Fruit fly (Drosophila melanogaster) Kc167 (cell line): ENCODE measurements around the gene Sgs7.

Experiments used
- Myc ChIP-seq: fragments of >200 bp; optimal IDR thresholded peaks from 2 replicates; lab custom pipeline; 2017; ENCODE audit warnings: missing external identifiers
- Sin3A ChIP-seq: fragments of >200 bp; optimal IDR thresholded peaks from 2 replicates; lab custom pipeline; 2018; ENCODE audit warnings: missing external identifiers
- h ChIP-seq: fragments of >200 bp; optimal IDR thresholded peaks from 3 replicates; lab custom pipeline; 2018; ENCODE audit warnings: missing external identifiers
- insv ChIP-seq: fragments of >200 bp; optimal IDR thresholded peaks from 3 replicates; lab custom pipeline; 2018; ENCODE audit warnings: missing external identifiers
- psq ChIP-seq: fragments of >200 bp; optimal IDR thresholded peaks from 2 replicates; lab custom pipeline; 2017; ENCODE audit warnings: missing external identifiers
- ttk ChIP-seq: sonication (Bioruptor generic); optimal IDR thresholded peaks from 2 replicates; lab custom pipeline; 2017; ENCODE audit warnings: missing external identifiers

Sgs7 gene

dm6 chr3L:11488264-11488663, 21.4 kb upstream of the Sgs7 start:
- TF ChIP-seq insv (lab: Kevin White, UChicago) (no peak), ttk (lab: Kevin White, UChicago) (no peak), psq (lab: Kevin White, UChicago) (no peak), Sin3A (lab: Kevin White, UChicago) (no peak), Myc (lab: Kevin White, UChicago) (no peak), h (lab: Kevin White, UChicago) (no peak)

dm6 chr3L:11489489-11489888, 20.2 kb upstream of the Sgs7 start:
- no peak for TF ChIP-seq h (lab: Kevin White, UChicago)
- no peak for TF ChIP-seq Sin3A (lab: Kevin White, UChicago)
- TF ChIP-seq ttk (lab: Kevin White, UChicago) = no peak
- TF ChIP-seq psq (lab: Kevin White, UChicago) = no peak
- TF ChIP-seq insv (lab: Kevin White, UChicago) = no peak
- no peak for TF ChIP-seq Myc (lab: Kevin White, UChicago)

dm6 chr3L:11490539-11490938, 19.1 kb upstream of the Sgs7 start:
- TF ChIP-seq h (lab: Kevin White, UChicago) (no peak), Myc (lab: Kevin White, UChicago) (no peak), insv (lab: Kevin White, UChicago) (no peak), Sin3A (lab: Kevin White, UChicago) (no peak), ttk (lab: Kevin White, UChicago) (no peak), psq (lab: Kevin White, UChicago) (no peak)

DNA sequence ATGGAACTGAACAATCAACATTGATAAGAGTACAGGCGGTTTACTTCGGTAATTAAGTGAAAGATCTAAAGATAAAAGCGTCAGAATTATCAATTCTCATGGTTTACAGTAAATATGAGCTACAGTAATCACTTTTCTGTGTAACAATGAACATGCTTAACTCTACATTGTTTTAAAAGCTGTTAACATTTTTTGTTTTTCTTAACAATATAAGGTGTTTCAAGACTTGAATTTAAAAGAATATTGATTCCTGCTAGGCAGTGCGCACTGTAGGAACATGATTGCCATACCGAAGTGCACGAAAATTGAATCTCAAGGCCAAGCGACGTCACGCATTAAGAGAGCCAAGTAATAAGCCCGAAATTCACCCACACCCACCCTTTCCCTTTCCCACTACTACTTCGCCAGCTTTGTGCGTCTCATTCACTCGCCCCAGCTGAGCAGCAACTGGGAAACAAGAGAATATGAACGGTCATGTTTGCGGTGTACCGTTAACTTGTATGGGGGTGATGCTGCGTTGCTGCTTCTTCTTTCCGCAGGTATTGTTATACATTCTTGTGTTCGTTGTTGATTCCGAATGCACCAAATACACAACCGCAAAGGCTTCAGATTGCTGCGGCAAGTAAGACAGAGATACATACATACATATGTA, 18.3 kb upstream of the Sgs7 start:
- no peak for TF ChIP-seq ttk (lab: Kevin White, UChicago)
- TF ChIP-seq insv (lab: Kevin White, UChicago) = no peak
- no peak for TF ChIP-seq Sin3A (lab: Kevin White, UChicago)
- no peak for TF ChIP-seq h (lab: Kevin White, UChicago)
- no peak for TF ChIP-seq psq (lab: Kevin White, UChicago)
- no peak for TF ChIP-seq Myc (lab: Kevin White, UChicago)

DNA sequence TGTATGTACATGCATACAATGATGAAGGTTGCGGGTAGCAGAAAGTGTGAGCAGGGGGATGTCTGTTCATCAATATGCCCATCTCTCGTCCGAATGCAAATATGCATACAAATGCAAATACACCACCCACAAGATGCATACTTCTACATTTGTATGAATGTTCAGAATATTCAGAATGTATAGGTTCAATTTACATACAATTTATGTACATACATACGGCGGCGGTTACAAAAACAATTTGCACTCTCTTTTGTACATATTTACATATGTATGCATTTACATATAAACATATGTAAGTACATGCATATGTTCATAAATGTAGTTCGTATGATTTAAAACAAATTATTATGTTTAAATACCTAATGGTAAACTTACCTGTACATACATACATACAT, 17.8 kb upstream of the Sgs7 start:
- TF ChIP-seq insv (lab: Kevin White, UChicago) (no peak), ttk (lab: Kevin White, UChicago) (no peak), psq (lab: Kevin White, UChicago) (no peak), Sin3A (lab: Kevin White, UChicago) (no peak), Myc (lab: Kevin White, UChicago) (no peak), h (lab: Kevin White, UChicago) (no peak)

dm6 chr3L:11492457-11492856, 17.2 kb upstream of the Sgs7 start:
- no peak for TF ChIP-seq Myc (lab: Kevin White, UChicago)
- TF ChIP-seq ttk (lab: Kevin White, UChicago) = no peak
- TF ChIP-seq psq (lab: Kevin White, UChicago) = no peak
- TF ChIP-seq insv (lab: Kevin White, UChicago) = no peak
- TF ChIP-seq Sin3A (lab: Kevin White, UChicago) = no peak
- no peak for TF ChIP-seq h (lab: Kevin White, UChicago)

DNA sequence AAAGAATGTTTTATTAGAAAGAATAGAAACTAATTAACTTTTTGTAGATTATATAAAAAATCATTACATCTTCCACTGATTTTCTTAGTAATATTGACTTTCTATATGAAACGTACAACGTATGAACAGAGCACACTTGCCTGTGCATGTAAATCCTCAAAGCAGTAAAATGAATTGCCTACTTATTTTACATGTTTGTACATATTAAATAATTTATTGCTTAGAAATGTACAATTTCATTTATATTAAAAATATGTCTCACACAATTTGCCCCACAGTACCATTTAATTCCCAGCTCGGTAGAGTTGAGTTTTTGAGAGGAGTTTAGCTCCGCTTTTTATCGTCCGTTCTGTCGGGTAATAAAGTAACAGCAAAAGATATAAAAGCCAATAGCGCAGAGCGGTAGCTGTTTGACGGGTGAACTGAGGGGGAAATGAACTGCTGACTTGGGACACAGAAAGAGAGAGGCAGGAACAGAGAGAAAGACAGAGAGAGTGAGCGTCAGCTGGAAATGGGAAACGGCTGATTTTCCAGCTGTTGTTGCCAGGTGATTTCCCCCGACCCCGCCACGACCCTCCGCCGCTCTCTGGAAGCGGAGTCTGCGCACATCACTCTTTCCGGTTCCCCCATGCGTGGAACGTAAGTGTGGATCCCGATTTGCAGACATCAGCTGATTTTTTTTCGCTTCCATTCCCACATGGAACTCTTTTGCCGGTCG, 16.4 kb upstream of the Sgs7 start:
- TF ChIP-seq insv (lab: Kevin White, UChicago) = no peak
- no peak for TF ChIP-seq ttk (lab: Kevin White, UChicago)
- TF ChIP-seq Myc (lab: Kevin White, UChicago) = no peak
- TF ChIP-seq psq (lab: Kevin White, UChicago) = no peak
- no peak for TF ChIP-seq Sin3A (lab: Kevin White, UChicago)
- TF ChIP-seq h (lab: Kevin White, UChicago) = no peak

DNA sequence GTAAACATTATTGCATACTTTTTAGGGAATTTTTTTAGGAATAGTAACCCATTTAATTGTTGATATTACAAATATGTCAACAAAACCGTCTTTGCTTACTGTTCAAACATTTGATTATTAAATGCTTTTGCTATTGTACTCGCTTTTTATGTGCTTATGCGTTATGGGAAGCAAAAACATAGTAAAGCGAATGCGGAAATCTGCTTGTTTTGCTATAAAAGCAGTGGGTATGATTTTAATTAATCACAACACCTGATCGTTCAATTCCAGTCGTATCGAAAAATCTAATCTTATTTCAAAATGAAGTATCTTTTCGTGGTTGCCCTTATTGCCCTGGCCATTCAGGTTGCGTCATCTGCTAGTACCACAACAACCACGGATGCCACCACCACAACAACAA, 1.3 kb upstream of the Sgs7 start, which contains the start of gene CG33500:
Gene CG33500, plus strand, starts transcription at position 301 of the 400 bp plus-strand sequence.
- TF ChIP-seq insv (lab: Kevin White, UChicago) (no peak), Myc (lab: Kevin White, UChicago) (no peak), Sin3A (lab: Kevin White, UChicago) (no peak), ttk (lab: Kevin White, UChicago) (no peak), h (lab: Kevin White, UChicago) (no peak), psq (lab: Kevin White, UChicago) (no peak)

DNA sequence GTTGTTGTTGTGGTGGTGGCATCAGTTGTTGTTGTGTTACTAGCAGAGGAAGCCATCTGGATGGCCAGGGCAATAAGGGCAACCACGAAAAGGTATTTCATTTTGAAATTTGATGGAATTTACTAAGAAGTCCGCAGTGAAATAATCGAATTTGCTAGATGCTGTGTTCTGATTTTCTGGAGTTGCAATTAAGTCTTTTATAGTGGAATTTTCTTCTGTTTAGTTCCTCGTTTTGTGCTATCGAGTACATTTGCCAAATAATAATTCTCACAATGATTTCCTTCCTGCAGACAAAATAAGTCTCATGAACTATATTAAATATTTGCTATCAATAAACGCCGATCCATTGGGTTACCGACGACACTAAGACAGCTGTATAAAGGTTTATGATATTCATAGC, 828 bp downstream of the Sgs7 start, which contains the start of gene CG33272:
Gene CG33272, minus strand, starts transcription at position 101 of the 400 bp plus-strand sequence.
- no peak for TF ChIP-seq ttk (lab: Kevin White, UChicago)
- TF ChIP-seq Myc (lab: Kevin White, UChicago) = no peak
- no peak for TF ChIP-seq psq (lab: Kevin White, UChicago)
- TF ChIP-seq insv (lab: Kevin White, UChicago) = no peak
- no peak for TF ChIP-seq h (lab: Kevin White, UChicago)
- TF ChIP-seq Sin3A (lab: Kevin White, UChicago) = no peak

- no peak for TF ChIP-seq insv (lab: Kevin White, UChicago)
- no peak for TF ChIP-seq Sin3A (lab: Kevin White, UChicago)
- no peak for TF ChIP-seq Myc (lab: Kevin White, UChicago)
- TF ChIP-seq psq (lab: Kevin White, UChicago) = no peak
- no peak for TF ChIP-seq ttk (lab: Kevin White, UChicago)
- no peak for TF ChIP-seq h (lab: Kevin White, UChicago)
Measured at dm6 chr3L:11511243-11511642, 1.6 kb downstream of the Sgs7 start.

- no peak for TF ChIP-seq Sin3A (lab: Kevin White, UChicago)
- no peak for TF ChIP-seq psq (lab: Kevin White, UChicago)
- TF ChIP-seq ttk (lab: Kevin White, UChicago) = no peak
- TF ChIP-seq insv (lab: Kevin White, UChicago) = no peak
- TF ChIP-seq h (lab: Kevin White, UChicago) = no peak
- no peak for TF ChIP-seq Myc (lab: Kevin White, UChicago)
Measured at dm6 chr3L:11511921-11512320, 2.3 kb downstream of the Sgs7 start, which contains the start of gene Sgs3. Gene Sgs3 (plus strand): TSS chr3L:11512221.
